Worm (Caenorhabditis elegans): Measurements from ENCODE around the gene Y69A2AR.32.

Y69A2AR.32 gene

DNA sequence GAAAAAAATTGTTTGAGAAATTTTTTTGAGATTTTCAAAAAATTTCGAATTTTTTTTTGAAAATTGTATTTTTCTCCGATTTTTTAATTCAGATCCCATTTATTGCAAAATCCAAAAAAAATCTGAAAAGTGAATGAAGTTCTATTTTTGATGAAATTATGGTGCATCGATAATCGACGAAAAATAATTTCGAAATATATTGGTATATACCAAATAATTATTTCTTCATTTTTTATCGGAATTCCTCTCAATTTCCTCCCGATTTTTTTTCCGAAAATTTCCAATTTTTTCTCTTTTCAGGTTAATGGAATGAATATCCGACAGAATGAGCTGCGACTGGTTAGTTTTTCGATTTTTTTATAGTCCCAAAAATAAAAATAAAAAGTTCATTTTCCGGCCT, 9.4 kb upstream of the Y69A2AR.32 start, which contains the start of gene epg-9:
TSS of gene epg-9 (plus strand) at position 301 of the 400 bp plus-strand sequence.
- TF ChIP-seq ztf-29 (GFP tag; IDR thresholded peaks at IDR 0.05): no peak
- TF ChIP-seq tab-1 (GFP tag; IDR thresholded peaks at IDR 0.05): no peak
- TF ChIP-seq ztf-23 (GFP tag; IDR thresholded peaks at IDR 0.05): no peak
- no peak for TF ChIP-seq flt-1 (GFP tag; IDR thresholded peaks at IDR 0.05)
- TF ChIP-seq T22C8.4 (GFP tag; IDR thresholded peaks at IDR 0.05): no peak
- no peak for TF ChIP-seq ref-1 (GFP tag; conservative IDR thresholded peaks at IDR 0.05)
- no peak for TF ChIP-seq klf-2 (GFP tag; conservative IDR thresholded peaks at IDR 0.05)
- TF ChIP-seq med-1 (GFP tag; optimal IDR thresholded peaks at IDR 0.05; ENCODE audit: insufficient read depth): no peak
- TF ChIP-seq cog-1 (tag; optimal IDR thresholded peaks at IDR 0.05): no peak

DNA sequence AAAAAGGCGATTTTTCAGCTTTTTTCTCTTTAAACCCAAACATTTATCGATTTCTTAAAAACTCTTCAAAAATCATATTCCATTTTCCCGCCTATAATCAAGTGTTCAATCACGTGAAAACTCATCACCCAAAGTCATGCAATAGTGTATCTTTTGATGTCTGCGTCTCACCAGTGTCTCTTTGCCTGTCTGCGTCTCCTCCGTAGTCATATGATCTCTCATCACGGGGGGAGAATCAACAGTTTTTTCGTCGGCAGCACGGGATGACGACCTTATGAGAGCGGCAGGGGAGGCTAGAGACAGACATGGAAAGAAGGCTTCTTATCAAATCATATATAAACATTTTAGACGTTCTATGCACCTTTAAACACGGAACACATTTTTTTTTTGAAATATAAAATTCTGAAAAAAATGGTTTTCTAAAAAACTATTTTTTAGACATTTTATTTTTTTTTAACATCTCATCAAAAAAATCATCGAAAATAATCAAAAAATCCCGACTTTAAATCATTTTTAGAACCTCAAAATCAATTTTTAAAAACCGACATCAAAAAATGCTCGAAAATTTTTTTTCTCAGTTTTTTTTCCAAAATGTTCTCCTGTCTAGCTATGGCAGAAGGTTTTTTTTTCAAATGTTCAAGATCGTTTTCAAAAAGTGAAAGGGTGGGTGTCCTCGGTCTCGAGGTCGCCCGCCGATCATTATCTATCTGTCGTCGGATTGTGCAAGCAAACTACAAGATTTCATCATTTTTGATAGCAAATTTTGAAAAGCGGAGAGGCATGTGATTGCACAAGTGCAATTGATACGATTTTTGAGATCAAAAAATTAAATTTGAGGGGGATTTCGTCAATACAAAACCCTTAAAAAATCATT, 8.0 kb upstream of the Y69A2AR.32 start:
- no peak for TF ChIP-seq med-1 (GFP tag; optimal IDR thresholded peaks at IDR 0.05; ENCODE audit: insufficient read depth)
- TF ChIP-seq klf-2 (GFP tag; conservative IDR thresholded peaks at IDR 0.05): 0 out of 2 replicates have a peak, but pooled peaks have one; percentile 9
- TF ChIP-seq T22C8.4 (GFP tag; IDR thresholded peaks at IDR 0.05): peak; percentile 7; the same call in 1 of the 2 replicates
- no peak for TF ChIP-seq ztf-29 (GFP tag; IDR thresholded peaks at IDR 0.05)
- no peak for TF ChIP-seq tab-1 (GFP tag; IDR thresholded peaks at IDR 0.05)
- 0 out of 2 replicates have a peak, but pooled peaks have one; percentile 54 for TF ChIP-seq ztf-23 (GFP tag; IDR thresholded peaks at IDR 0.05)
- TF ChIP-seq ref-1 (GFP tag; conservative IDR thresholded peaks at IDR 0.05): no peak
- TF ChIP-seq flt-1 (GFP tag; IDR thresholded peaks at IDR 0.05): peak; percentile 49; the same call in 1 of the 2 replicates
- TF ChIP-seq cog-1 (tag; optimal IDR thresholded peaks at IDR 0.05): peak; percentile 43

DNA sequence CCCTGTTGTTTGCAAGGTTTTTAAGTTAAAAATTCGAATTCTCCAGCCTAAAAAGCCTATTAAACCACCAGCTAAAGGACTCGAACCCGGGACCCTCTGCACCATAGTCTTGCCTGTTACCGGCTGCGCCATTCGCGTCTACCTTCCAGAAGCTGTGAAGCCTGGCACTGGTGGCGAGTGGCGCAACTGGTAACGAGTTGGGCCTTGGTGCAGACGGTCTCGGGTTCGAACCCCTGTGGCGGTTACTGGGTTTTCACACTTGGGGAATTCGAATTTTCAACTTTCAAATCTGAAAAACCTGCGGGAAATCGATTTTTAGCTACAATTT, 7.4 kb upstream of the Y69A2AR.32 start:
- TF ChIP-seq ztf-29 (GFP tag; IDR thresholded peaks at IDR 0.05) (no peak), tab-1 (GFP tag; IDR thresholded peaks at IDR 0.05) (no peak), klf-2 (GFP tag; conservative IDR thresholded peaks at IDR 0.05) (no peak), flt-1 (GFP tag; IDR thresholded peaks at IDR 0.05) (no peak), cog-1 (tag; optimal IDR thresholded peaks at IDR 0.05) (no peak), T22C8.4 (GFP tag; IDR thresholded peaks at IDR 0.05) (no peak), ref-1 (GFP tag; conservative IDR thresholded peaks at IDR 0.05) (no peak), med-1 (GFP tag; optimal IDR thresholded peaks at IDR 0.05; ENCODE audit: insufficient read depth) (no peak), ztf-23 (GFP tag; IDR thresholded peaks at IDR 0.05) (no peak)

DNA sequence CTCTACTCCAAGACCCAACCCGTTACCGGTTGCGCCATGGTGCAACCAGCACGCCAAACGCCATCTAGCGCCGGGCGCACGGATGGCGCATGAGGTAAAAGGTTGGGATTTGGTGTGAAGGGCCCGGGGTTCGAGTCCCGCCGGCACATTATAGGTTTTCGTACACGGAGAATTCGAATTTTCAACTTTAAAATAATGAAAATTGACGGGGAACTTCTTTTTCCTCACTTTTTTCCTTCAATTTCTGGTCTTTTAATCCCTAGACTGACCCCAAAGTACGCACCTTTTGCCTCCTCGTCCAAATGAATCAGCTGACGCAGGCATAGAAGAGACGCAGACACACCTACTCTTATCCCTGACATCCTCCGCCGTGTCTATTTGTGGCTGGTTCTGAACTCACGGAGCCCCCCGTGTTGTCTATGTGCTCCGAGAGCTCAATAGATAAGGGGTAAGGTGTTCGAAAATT, 6.6 kb upstream of the Y69A2AR.32 start:
- TF ChIP-seq flt-1 (GFP tag; IDR thresholded peaks at IDR 0.05): no peak
- TF ChIP-seq ztf-29 (GFP tag; IDR thresholded peaks at IDR 0.05): no peak
- no peak for TF ChIP-seq klf-2 (GFP tag; conservative IDR thresholded peaks at IDR 0.05)
- TF ChIP-seq ztf-23 (GFP tag; IDR thresholded peaks at IDR 0.05): no peak
- TF ChIP-seq med-1 (GFP tag; optimal IDR thresholded peaks at IDR 0.05; ENCODE audit: insufficient read depth): no peak
- TF ChIP-seq cog-1 (tag; optimal IDR thresholded peaks at IDR 0.05): no peak
- no peak for TF ChIP-seq T22C8.4 (GFP tag; IDR thresholded peaks at IDR 0.05)
- no peak for TF ChIP-seq tab-1 (GFP tag; IDR thresholded peaks at IDR 0.05)
- no peak for TF ChIP-seq ref-1 (GFP tag; conservative IDR thresholded peaks at IDR 0.05)

DNA sequence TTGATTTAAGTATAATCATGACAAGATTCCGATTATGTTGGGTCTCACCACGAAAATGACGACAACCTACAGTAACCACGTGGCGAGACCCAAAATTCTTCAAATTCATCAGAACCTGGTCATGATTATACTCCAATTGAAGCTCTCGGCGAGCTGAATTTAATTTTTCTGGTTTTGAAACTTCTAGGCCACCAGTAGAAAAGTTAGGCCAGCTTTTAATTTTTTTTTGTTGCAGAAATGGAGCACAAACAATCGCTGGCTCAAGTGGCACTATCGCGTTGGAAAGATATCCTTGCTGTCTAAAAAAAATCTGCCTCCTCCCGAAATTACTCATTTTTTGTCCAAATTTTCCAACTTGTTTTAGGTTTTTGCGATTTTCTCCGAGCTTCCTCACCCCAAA, 3.7 kb upstream of the Y69A2AR.32 start:
- no peak for TF ChIP-seq med-1 (GFP tag; optimal IDR thresholded peaks at IDR 0.05; ENCODE audit: insufficient read depth)
- no peak for TF ChIP-seq flt-1 (GFP tag; IDR thresholded peaks at IDR 0.05)
- no peak for TF ChIP-seq ztf-23 (GFP tag; IDR thresholded peaks at IDR 0.05)
- TF ChIP-seq tab-1 (GFP tag; IDR thresholded peaks at IDR 0.05): no peak
- TF ChIP-seq ref-1 (GFP tag; conservative IDR thresholded peaks at IDR 0.05): no peak
- TF ChIP-seq cog-1 (tag; optimal IDR thresholded peaks at IDR 0.05): no peak
- no peak for TF ChIP-seq T22C8.4 (GFP tag; IDR thresholded peaks at IDR 0.05)
- TF ChIP-seq klf-2 (GFP tag; conservative IDR thresholded peaks at IDR 0.05): no peak

DNA sequence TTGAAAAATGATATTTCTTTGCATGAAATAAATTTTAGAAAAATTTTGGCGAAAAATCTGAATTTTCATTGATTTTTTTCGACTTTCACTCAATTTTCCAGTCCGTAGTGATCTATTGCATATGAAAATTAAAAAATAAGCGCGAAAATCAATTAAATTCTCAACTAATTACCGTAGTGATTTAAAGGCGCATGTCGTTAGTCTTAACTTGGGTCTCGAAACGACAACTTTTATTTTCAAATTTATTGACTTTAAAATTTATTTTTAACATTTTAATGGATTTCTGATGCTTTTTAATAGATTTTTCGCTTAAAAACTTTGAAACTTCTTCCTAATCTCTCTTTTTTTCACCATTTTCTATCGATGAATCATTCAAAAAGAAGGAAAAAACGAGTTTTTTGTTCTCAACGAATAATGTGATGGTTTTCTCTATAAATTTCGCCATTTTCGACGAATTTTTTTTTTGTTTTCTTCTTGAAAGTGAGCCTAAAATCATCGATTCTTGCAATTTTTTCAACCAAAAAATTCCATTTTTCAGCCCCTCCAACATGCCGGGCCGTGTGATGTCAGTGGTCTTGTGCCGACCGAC, 2.6 kb upstream of the Y69A2AR.32 start, which contains the start of gene vamp-7:
TSS of gene vamp-7 (plus strand) at position 539 of the 589 bp plus-strand sequence.
- no peak for TF ChIP-seq ztf-23 (GFP tag; IDR thresholded peaks at IDR 0.05)
- TF ChIP-seq T22C8.4 (GFP tag; IDR thresholded peaks at IDR 0.05): no peak
- TF ChIP-seq ztf-29 (GFP tag; IDR thresholded peaks at IDR 0.05): no peak
- no peak for TF ChIP-seq klf-2 (GFP tag; conservative IDR thresholded peaks at IDR 0.05)
- TF ChIP-seq ref-1 (GFP tag; conservative IDR thresholded peaks at IDR 0.05): no peak
- TF ChIP-seq flt-1 (GFP tag; IDR thresholded peaks at IDR 0.05): no peak
- TF ChIP-seq med-1 (GFP tag; optimal IDR thresholded peaks at IDR 0.05; ENCODE audit: insufficient read depth): no peak
- no peak for TF ChIP-seq tab-1 (GFP tag; IDR thresholded peaks at IDR 0.05)
- no peak for TF ChIP-seq cog-1 (tag; optimal IDR thresholded peaks at IDR 0.05)

DNA sequence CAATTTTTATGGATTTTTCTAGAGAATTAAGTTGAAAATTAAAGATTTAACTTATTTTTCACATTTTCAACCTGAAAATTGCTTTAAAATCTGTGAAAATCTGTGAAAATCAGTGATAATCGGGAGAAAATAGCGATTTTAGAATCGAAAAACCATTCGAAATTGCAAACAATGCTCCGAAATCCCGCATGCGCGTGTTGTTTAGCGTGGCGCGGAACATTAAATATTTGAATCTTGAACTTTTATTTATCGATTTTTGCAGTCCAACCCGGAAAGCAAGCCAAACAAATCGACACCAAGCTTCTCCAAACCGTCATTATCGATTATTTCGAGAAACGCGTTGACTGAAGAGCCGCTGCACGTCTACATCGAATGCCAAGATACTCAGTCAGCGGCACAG, 738 bp downstream of the Y69A2AR.32 start:
- TF ChIP-seq cog-1 (tag; optimal IDR thresholded peaks at IDR 0.05) (no peak), ref-1 (GFP tag; conservative IDR thresholded peaks at IDR 0.05) (no peak), ztf-23 (GFP tag; IDR thresholded peaks at IDR 0.05) (no peak), T22C8.4 (GFP tag; IDR thresholded peaks at IDR 0.05) (peak; percentile 28; the same call in 1 of the 2 replicates)

DNA sequence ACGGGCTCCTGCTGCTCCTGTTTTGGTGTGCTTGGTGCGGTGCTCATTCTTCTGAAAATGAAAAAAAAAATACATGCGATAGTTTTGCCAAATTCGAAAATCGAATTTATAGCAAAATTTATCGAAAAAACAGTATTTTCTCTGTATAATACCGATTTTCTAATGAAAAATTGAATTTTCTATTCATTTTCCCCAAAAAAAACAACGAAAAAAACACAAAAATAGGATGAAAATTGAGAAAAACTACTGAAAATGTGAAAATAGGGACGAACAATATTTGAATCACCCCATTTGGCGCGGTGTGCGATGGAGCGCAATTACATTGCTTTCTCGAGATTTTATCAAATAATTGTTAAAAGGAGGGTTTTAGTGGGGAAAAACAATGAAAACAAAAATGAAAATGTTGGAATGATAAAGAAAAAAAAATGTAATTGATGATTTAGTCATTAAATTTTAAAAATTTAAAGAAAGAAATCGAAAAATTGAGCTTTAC, 2.8 kb downstream of the Y69A2AR.32 start, which contains the start of gene Y69A2AR.28:
TSS of gene Y69A2AR.28 (minus strand) at position 51 of the 493 bp plus-strand sequence.
- TF ChIP-seq ztf-23 (GFP tag; IDR thresholded peaks at IDR 0.05): no peak
- no peak for TF ChIP-seq ztf-29 (GFP tag; IDR thresholded peaks at IDR 0.05)
- no peak for TF ChIP-seq T22C8.4 (GFP tag; IDR thresholded peaks at IDR 0.05)
- no peak for TF ChIP-seq ref-1 (GFP tag; conservative IDR thresholded peaks at IDR 0.05)
- no peak for TF ChIP-seq tab-1 (GFP tag; IDR thresholded peaks at IDR 0.05)
- no peak for TF ChIP-seq cog-1 (tag; optimal IDR thresholded peaks at IDR 0.05)
- no peak for TF ChIP-seq klf-2 (GFP tag; conservative IDR thresholded peaks at IDR 0.05)
- no peak for TF ChIP-seq med-1 (GFP tag; optimal IDR thresholded peaks at IDR 0.05; ENCODE audit: insufficient read depth)
- TF ChIP-seq flt-1 (GFP tag; IDR thresholded peaks at IDR 0.05): no peak

Data from whole organism, midembryonic.